Fruit fly (Drosophila melanogaster) whole organism, embryonic: ENCODE results near the gene Cyp4d21.
A peak's percentile ranks its signal among the peaks of the same experiment; 100 is the strongest.

Experiments used
- Awh ChIP-seq: fragments of 200-800 bp; sonication (Bioruptor generic); IDR thresholded peaks from 2 replicates; pipeline ENCODE4, ENCODE4 v1.3.6; 2022; ENCODE audit warnings: missing biosample characterization, missing genetic modification characterization
- CG10267 ChIP-seq: fragments of 200-800 bp; sonication (Bioruptor generic); optimal IDR thresholded peaks from 2 replicates; lab custom pipeline; 2018; ENCODE audit warnings: missing biosample characterization, mild to moderate bottlenecking, missing genetic modification characterization, moderate library complexity
- CG11247 ChIP-seq: fragments of 200-800 bp; sonication (Bioruptor generic); IDR thresholded peaks from 2 replicates; pipeline ENCODE4 v1.3.6; 2022; ENCODE audit warnings: missing biosample characterization, missing genetic modification characterization
- CG12769 ChIP-seq: fragments of 200-800 bp; sonication (Bioruptor generic); optimal IDR thresholded peaks from 2 replicates; lab custom pipeline; 2019; ENCODE audit warnings: missing biosample characterization, mild to moderate bottlenecking, missing genetic modification characterization, moderate library complexity
- CG14667 ChIP-seq: fragments of 200-800 bp; sonication (Bioruptor generic); IDR thresholded peaks from 2 replicates; pipeline ENCODE4 v1.3.6; 2022; ENCODE audit warnings: missing biosample characterization, missing genetic modification characterization
- CG15479 ChIP-seq: fragments of 200-800 bp; sonication (Bioruptor generic); optimal IDR thresholded peaks from 3 replicates; lab custom pipeline; 2019; ENCODE audit warnings: missing biosample characterization, mild to moderate bottlenecking, missing genetic modification characterization, moderate library complexity
- CG1647 ChIP-seq: fragments of 200-800 bp; sonication (Bioruptor generic); optimal IDR thresholded peaks from 3 replicates; lab custom pipeline; 2016; ENCODE audit warnings: missing biosample characterization, missing genetic modification characterization
- CG17186 ChIP-seq: fragments of 200-800 bp; sonication (Bioruptor generic); optimal IDR thresholded peaks from 3 replicates; lab custom pipeline; 2017; ENCODE audit warnings: missing biosample characterization, missing genetic modification reagents, missing genetic modification characterization
- CG18764 ChIP-seq: fragments of 200-800 bp; sonication (Bioruptor generic); optimal IDR thresholded peaks from 3 replicates; lab custom pipeline; 2016; ENCODE audit warnings: missing biosample characterization, missing genetic modification characterization
- CG2129 ChIP-seq: fragments of 200-800 bp; sonication (Bioruptor generic); IDR thresholded peaks from 2 replicates; pipeline ENCODE4 v1.3.6; 2022; ENCODE audit warnings: missing biosample characterization, missing genetic modification characterization; ENCODE audit not compliant: partially characterized antibody
- CG2202 ChIP-seq: fragments of 200-800 bp; sonication (Bioruptor generic); optimal IDR thresholded peaks from 2 replicates; lab custom pipeline; 2018; ENCODE audit warnings: missing biosample characterization, mild to moderate bottlenecking, missing genetic modification characterization
- CG2678 ChIP-seq: fragments of 200-800 bp; sonication (Bioruptor generic); optimal IDR thresholded peaks from 3 replicates; lab custom pipeline; 2019; ENCODE audit warnings: missing biosample characterization, mild to moderate bottlenecking, missing genetic modification characterization, moderate library complexity
- CG2889 ChIP-seq: fragments of 200-800 bp; sonication (Bioruptor generic); IDR thresholded peaks from 3 replicates; pipeline ENCODE4 v1.3.6; 2022; ENCODE audit warnings: missing biosample characterization, missing genetic modification characterization
- CG30403 ChIP-seq: fragments of 200-800 bp; sonication (Bioruptor generic); optimal IDR thresholded peaks from 3 replicates; lab custom pipeline; 2016; ENCODE audit warnings: missing biosample characterization, missing genetic modification characterization
- CG3065 ChIP-seq: fragments of 200-800 bp; sonication (Bioruptor generic); optimal IDR thresholded peaks from 2 replicates; lab custom pipeline; 2016; ENCODE audit warnings: missing biosample characterization, missing genetic modification characterization
- CG32772 ChIP-seq: fragments of 200-800 bp; sonication (Bioruptor generic); IDR thresholded peaks from 2 replicates; pipeline ENCODE4 v1.3.6; 2022; ENCODE audit warnings: missing biosample characterization, missing genetic modification characterization
- CG6813 ChIP-seq: fragments of 200-800 bp; sonication (Bioruptor generic); optimal IDR thresholded peaks from 2 replicates; lab custom pipeline; 2017; ENCODE audit warnings: missing biosample characterization, missing genetic modification characterization, mild to moderate bottlenecking, moderate library complexity, missing genetic modification reagents
- CG7556 ChIP-seq: fragments of 200-800 bp; sonication (Bioruptor generic); optimal IDR thresholded peaks from 2 replicates; lab custom pipeline; 2017; ENCODE audit warnings: missing biosample characterization, mild to moderate bottlenecking, missing genetic modification characterization
- CG7928 ChIP-seq: fragments of 200-800 bp; sonication (Bioruptor generic); optimal IDR thresholded peaks from 2 replicates; lab custom pipeline; 2017; ENCODE audit warnings: missing biosample characterization, mild to moderate bottlenecking, missing genetic modification characterization
- Camta ChIP-seq: fragments of 200-800 bp; sonication (Bioruptor generic); optimal IDR thresholded peaks from 2 replicates; lab custom pipeline; 2016; ENCODE audit warnings: missing biosample characterization, missing genetic modification characterization
- CrebB ChIP-seq: fragments of 200-800 bp; sonication (Bioruptor generic); optimal IDR thresholded peaks from 3 replicates; lab custom pipeline; 2018; ENCODE audit warnings: missing biosample characterization, mild to moderate bottlenecking, missing genetic modification characterization
- Doc3 ChIP-seq: fragments of 200-800 bp; sonication (Bioruptor generic); IDR thresholded peaks from 3 replicates; pipeline ENCODE4 v1.3.6; 2022; ENCODE audit warnings: missing biosample characterization, missing genetic modification characterization; ENCODE audit not compliant: partially characterized antibody
- Dref ChIP-seq: fragments of 200-800 bp; sonication (Bioruptor generic); IDR thresholded peaks from 2 replicates; pipeline ENCODE4 v1.3.6; 2022; ENCODE audit warnings: missing biosample characterization, missing genetic modification characterization
- Elba2 ChIP-seq: fragments of 200-800 bp; sonication (Bioruptor generic); optimal IDR thresholded peaks from 3 replicates; lab custom pipeline; 2016; ENCODE audit warnings: missing biosample characterization, missing genetic modification characterization
- Fer1 ChIP-seq: fragments of 200-800 bp; sonication (Bioruptor generic); optimal IDR thresholded peaks from 2 replicates; lab custom pipeline; 2017; ENCODE audit warnings: missing biosample characterization, mild to moderate bottlenecking, missing genetic modification characterization
- Hmr ChIP-seq: fragments of 200-800 bp; sonication (Bioruptor generic); optimal IDR thresholded peaks from 3 replicates; lab custom pipeline; 2017; ENCODE audit warnings: mild to moderate bottlenecking, missing biosample characterization, missing genetic modification reagents, missing genetic modification characterization
- Med ChIP-seq: fragments of 200-800 bp; sonication (Bioruptor generic); peaks from one replicate; lab custom pipeline; 2016; ENCODE audit warnings: missing biosample characterization, missing genetic modification characterization, mild to moderate bottlenecking, inconsistent platforms, moderate library complexity
- Mrtf ChIP-seq: fragments of 200-800 bp; sonication (Bioruptor generic); IDR thresholded peaks from 3 replicates; pipeline ENCODE4 v1.3.6; 2022; ENCODE audit warnings: missing biosample characterization, missing genetic modification characterization
- Sry-δ ChIP-seq: fragments of 200-800 bp; sonication (Bioruptor generic); optimal IDR thresholded peaks from 2 replicates; lab custom pipeline; 2016; ENCODE audit warnings: missing biosample characterization, missing genetic modification characterization
- Ssrp ChIP-seq: fragments of 200-800 bp; sonication (Bioruptor generic); optimal IDR thresholded peaks from 2 replicates; lab custom pipeline; 2018; ENCODE audit warnings: missing biosample characterization, mild to moderate bottlenecking, missing genetic modification characterization, moderate library complexity
- Xbp1 ChIP-seq: fragments of 200-800 bp; sonication (Bioruptor generic); optimal IDR thresholded peaks from 3 replicates; lab custom pipeline; 2016; ENCODE audit warnings: missing biosample characterization, mild to moderate bottlenecking, missing genetic modification characterization
- caup ChIP-seq: fragments of 200-800 bp; sonication (Bioruptor generic); optimal IDR thresholded peaks from 3 replicates; lab custom pipeline; 2017; ENCODE audit warnings: missing biosample characterization, mild to moderate bottlenecking, missing genetic modification characterization, moderate library complexity; ENCODE audit not compliant: severe bottlenecking
- chif ChIP-seq, 2 experiments: fragments of 200-800 bp; sonication (Bioruptor generic); optimal IDR thresholded peaks; 3 replicates each; lab custom pipeline; 2016; ENCODE audit warnings: missing biosample characterization in 2 of 2, missing genetic modification characterization in 2 of 2
- ci ChIP-seq: fragments of 200-800 bp; sonication (Bioruptor generic); IDR thresholded peaks from 3 replicates; pipeline ENCODE4 v1.3.6; 2022; ENCODE audit warnings: missing biosample characterization, missing genetic modification characterization
- dati ChIP-seq: fragments of 200-800 bp; sonication (Bioruptor generic); IDR thresholded peaks from 2 replicates; pipeline ENCODE4 v1.3.6; 2022; ENCODE audit warnings: missing biosample characterization, missing genetic modification characterization
- dimm ChIP-seq: fragments of 200-800 bp; sonication (Bioruptor generic); IDR thresholded peaks from 2 replicates; pipeline ENCODE4 v1.3.6; 2022; ENCODE audit warnings: missing biosample characterization, missing genetic modification characterization
- ewg ChIP-seq: fragments of 200-800 bp; sonication (Bioruptor generic); optimal IDR thresholded peaks from 3 replicates; lab custom pipeline; 2017; ENCODE audit warnings: mild to moderate bottlenecking, missing biosample characterization, missing genetic modification reagents, missing genetic modification characterization
- gcm2 ChIP-seq: fragments of 200-800 bp; sonication (Bioruptor generic); optimal IDR thresholded peaks from 2 replicates; lab custom pipeline; 2016; ENCODE audit warnings: missing biosample characterization, missing genetic modification characterization
- gro ChIP-seq: fragments of 200-800 bp; sonication (Bioruptor generic); optimal IDR thresholded peaks from 2 replicates; lab custom pipeline; 2016; ENCODE audit warnings: missing biosample characterization, missing genetic modification characterization
- inv ChIP-seq: fragments of 200-800 bp; sonication (Bioruptor generic); IDR thresholded peaks from 2 replicates; pipeline ENCODE4 v1.3.6; 2022; ENCODE audit warnings: missing biosample characterization, missing genetic modification characterization; ENCODE audit not compliant: partially characterized antibody
- ken ChIP-seq: fragments of 200-800 bp; sonication (Bioruptor generic); IDR thresholded peaks from 3 replicates; pipeline ENCODE4 v1.3.6; 2022; ENCODE audit warnings: missing biosample characterization, missing genetic modification characterization
- p53 ChIP-seq: fragments of 200-800 bp; sonication (Bioruptor generic); optimal IDR thresholded peaks from 2 replicates; lab custom pipeline; 2016; ENCODE audit warnings: missing biosample characterization, missing genetic modification characterization
- pnt ChIP-seq: fragments of 200-800 bp; sonication (Bioruptor generic); optimal IDR thresholded peaks from 3 replicates; lab custom pipeline; 2016; ENCODE audit warnings: missing biosample characterization, missing genetic modification characterization
- sd ChIP-seq: fragments of 200-800 bp; sonication (Bioruptor generic); optimal IDR thresholded peaks from 3 replicates; lab custom pipeline; 2018; ENCODE audit warnings: missing biosample characterization, mild to moderate bottlenecking, missing genetic modification characterization, moderate library complexity
- shn ChIP-seq: fragments of 200-800 bp; sonication (Bioruptor generic); optimal IDR thresholded peaks from 3 replicates; lab custom pipeline; 2016; ENCODE audit warnings: missing biosample characterization, missing genetic modification characterization
- tap ChIP-seq: fragments of 200-800 bp; optimal IDR thresholded peaks from 3 replicates; lab custom pipeline; 2019; ENCODE audit warnings: missing biosample characterization, mild to moderate bottlenecking, missing genetic modification characterization, moderate library complexity
- tll ChIP-seq, 2 experiments: fragments of 200-800 bp in 1 of 2; fragments of >200 bp in 1 of 2; sonication (Bioruptor generic) in 1 of 2; optimal IDR thresholded peaks; 2 replicates each; lab custom pipeline; 2017 to 2019; ENCODE audit warnings: missing biosample characterization in 2 of 2, missing genetic modification characterization in 2 of 2, mild to moderate bottlenecking in 1 of 2, moderate library complexity in 1 of 2
- trem ChIP-seq: fragments of 200-800 bp; optimal IDR thresholded peaks from 3 replicates; lab custom pipeline; 2019; ENCODE audit warnings: missing biosample characterization, mild to moderate bottlenecking, missing genetic modification characterization, moderate library complexity
- vfl ChIP-seq: fragments of 200-800 bp; sonication (Bioruptor generic); optimal IDR thresholded peaks from 2 replicates; lab custom pipeline; 2016; ENCODE audit warnings: missing biosample characterization, missing genetic modification characterization
- vnd ChIP-seq: fragments of 200-800 bp; sonication (Bioruptor generic); IDR thresholded peaks from 3 replicates; pipeline ENCODE4 v1.3.6; 2022; ENCODE audit warnings: missing biosample characterization, missing genetic modification characterization; ENCODE audit not compliant: partially characterized antibody

Cyp4d21 gene

dm6 chr2L:7628382-7628965, 23.1 kb downstream of the Cyp4d21 start (continued):
- TF ChIP-seq CG2129, result no peak
- TF ChIP-seq p53 (GFP tag; lab: Kevin White, UChicago), result no peak
- no peak for TF ChIP-seq shn
- peak; percentile 35; the same call in 1 of the 2 replicates for TF ChIP-seq Awh (GFP tag; lab: Robert Waterston, UW)
- peak; percentile 33 for TF ChIP-seq Camta (GFP tag; lab: Kevin White, UChicago)
- peak; percentile 51 for TF ChIP-seq CG6813
- peak; percentile 1 for TF ChIP-seq pnt (GFP tag; lab: Kevin White, UChicago)
- peak; percentile 28 for TF ChIP-seq Fer1 (GFP tag; lab: Kevin White, UChicago)
- no peak for TF ChIP-seq gro (GFP tag; lab: Kevin White, UChicago)
- no peak for TF ChIP-seq inv (GFP tag; lab: Robert Waterston, UW)
- no peak for TF ChIP-seq vfl (GFP tag; lab: Kevin White, UChicago)
- no peak for TF ChIP-seq CG7928
- no peak for TF ChIP-seq Mrtf (GFP tag; lab: Robert Waterston, UW)
- TF ChIP-seq ewg (GFP tag; lab: Kevin White, UChicago), result no peak
- no peak for TF ChIP-seq Ssrp (tag; lab: Kevin White, UChicago)
- TF ChIP-seq Med (GFP tag; lab: Kevin White, UChicago), result peak; percentile 73
- TF ChIP-seq CG32772 (GFP tag; lab: Robert Waterston, UW), result no peak
- peak; percentile 28 for TF ChIP-seq CG2202 (tag; lab: Kevin White, UChicago)
- no peak for TF ChIP-seq vnd (GFP tag; lab: Robert Waterston, UW)
- TF ChIP-seq CG3065 (GFP tag; lab: Kevin White, UChicago), result no peak
- TF ChIP-seq tap (tag; lab: Kevin White, UChicago), result peak; percentile 6
- TF ChIP-seq CG17186, result peak; percentile 5
- no peak for TF ChIP-seq ken (GFP tag; lab: Robert Waterston, UW)
- no peak for TF ChIP-seq Dref
- TF ChIP-seq CG15479 (GFP tag; lab: Kevin White, UChicago), result no peak
- TF ChIP-seq chif (GFP tag; optimal IDR thresholded peaks at IDR 0.05; lab: Kevin White, UChicago), result no peak
- no peak for TF ChIP-seq gcm2 (GFP tag; lab: Kevin White, UChicago)
- TF ChIP-seq CG30403 (GFP tag; lab: Kevin White, UChicago), result no peak
- TF ChIP-seq Elba2, result no peak
- TF ChIP-seq dimm, result no peak
- TF ChIP-seq ci (GFP tag; lab: Robert Waterston, UW), result no peak
- no peak for TF ChIP-seq Doc3
- no peak for TF ChIP-seq CG2889 (GFP tag; lab: Robert Waterston, UW)
- TF ChIP-seq CG7556 (GFP tag; lab: Kevin White, UChicago), result no peak
- TF ChIP-seq CG10267, result no peak
- TF ChIP-seq caup (GFP tag; lab: Kevin White, UChicago), result no peak
- TF ChIP-seq CG14667 (GFP tag; lab: Robert Waterston, UW), result peak; percentile 9; the same call in 1 of the 2 replicates
- no peak for TF ChIP-seq CrebB (tag; lab: Kevin White, UChicago)
- no peak for TF ChIP-seq Sry-δ (GFP tag; lab: Kevin White, UChicago)
- no peak for TF ChIP-seq sd
- no peak for TF ChIP-seq tll (GFP tag; optimal IDR thresholded peaks at IDR 0.05; lab: Kevin White, UChicago)
- no peak for TF ChIP-seq Xbp1 (GFP tag; lab: Kevin White, UChicago)
- TF ChIP-seq CG1647, result no peak
- no peak for TF ChIP-seq trem (tag; lab: Kevin White, UChicago)
- TF ChIP-seq CG18764 (GFP tag; lab: Kevin White, UChicago), result no peak
- peak; percentile 15 for TF ChIP-seq Hmr (GFP tag; lab: Kevin White, UChicago)
- peak; percentile 50 for TF ChIP-seq CG2678 (tag; lab: Kevin White, UChicago)
- no peak for TF ChIP-seq dati (GFP tag; lab: Robert Waterston, UW)
- TF ChIP-seq CG11247 (GFP tag; lab: Robert Waterston, UW), result no peak
- peak; percentile 73 for TF ChIP-seq CG12769 (tag; lab: Kevin White, UChicago)
